Worm (Caenorhabditis elegans): ENCODE results near the gene eak-7.

- TF ChIP-seq C34F6.9 (tag; optimal IDR thresholded peaks at IDR 0.05): no peak
- TF ChIP-seq elt-1 (tag; optimal IDR thresholded peaks at IDR 0.05): no peak
- no peak for TF ChIP-seq fos-1 (tag; optimal IDR thresholded peaks at IDR 0.05)
- TF ChIP-seq lsy-2 (tag; optimal IDR thresholded peaks at IDR 0.05): no peak
- TF ChIP-seq gmeb-1 (tag; optimal IDR thresholded peaks at IDR 0.05): no peak
- no peak for TF ChIP-seq ceh-82 (tag; optimal IDR thresholded peaks at IDR 0.05)
- no peak for TF ChIP-seq elt-3 (tag; optimal IDR thresholded peaks at IDR 0.05)
- TF ChIP-seq ama-1 (optimal IDR thresholded peaks at IDR 0.05): no peak
- TF ChIP-seq snpc-4 (tag; optimal IDR thresholded peaks at IDR 0.05): no peak
Measured at ce11 chrIV:12551944-12552343, 13.8 kb downstream of the eak-7 start.
